Worm (Caenorhabditis elegans): ENCODE measurements around the gene cln-3.1.

The cln-3.1 gene

DNA sequence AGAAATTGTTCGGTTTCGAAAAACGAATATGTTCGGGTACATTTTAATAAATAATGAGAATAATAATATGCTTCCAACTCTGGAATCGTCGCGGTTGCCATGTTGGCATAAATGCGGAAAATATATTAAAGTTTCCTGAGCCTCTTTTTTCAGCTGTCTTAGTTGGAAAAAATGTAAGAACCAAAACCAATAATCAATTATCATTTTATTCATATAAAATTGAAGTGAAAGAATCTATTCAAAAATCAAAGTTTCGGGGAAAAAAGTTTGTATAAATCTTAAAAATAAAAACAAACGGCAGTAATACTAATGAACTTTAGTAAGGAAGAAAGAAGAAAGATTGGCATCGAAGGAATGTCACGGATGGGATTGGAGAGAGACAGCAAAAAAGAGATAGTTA is 39.4 kb upstream of the cln-3.1 start, which contains the start of gene srh-45:
srh-45 (minus strand) TSS at position 101 of the 400 bp plus-strand sequence.
- TF ChIP-seq elt-1 (tag; optimal IDR thresholded peaks at IDR 0.05; ENCODE audit: borderline replicate concordance, insufficient read depth): no peak
- TF ChIP-seq ceh-83 (GFP tag; optimal IDR thresholded peaks at IDR 0.05): no peak
- TF ChIP-seq mep-1 (tag; optimal IDR thresholded peaks at IDR 0.05): no peak
- no peak for TF ChIP-seq nhr-28 (tag; optimal IDR thresholded peaks at IDR 0.05)
- TF ChIP-seq ztf-11 (tag; optimal IDR thresholded peaks at IDR 0.05): no peak

DNA sequence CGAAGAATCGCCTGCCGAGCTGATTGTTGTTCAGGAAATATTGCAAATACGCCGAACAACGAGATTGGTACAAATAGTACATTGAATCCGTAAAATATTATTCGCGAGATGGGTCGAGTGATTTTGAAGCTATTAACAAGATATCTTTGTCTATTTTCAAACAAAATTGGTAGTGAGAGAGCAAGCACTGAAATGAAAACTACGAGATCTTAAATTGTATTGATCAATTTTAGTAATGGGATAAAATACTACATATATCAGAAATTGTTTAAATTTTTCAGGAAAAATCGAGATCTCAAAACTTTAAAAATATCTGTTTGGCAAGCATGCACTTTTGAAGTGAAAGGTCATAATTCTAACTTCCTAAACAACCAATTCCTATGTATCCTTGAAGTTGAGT is 38.7 kb upstream of the cln-3.1 start:
- TF ChIP-seq zip-8 (tag; optimal IDR thresholded peaks at IDR 0.05) (no peak), snpc-4 (tag; optimal IDR thresholded peaks at IDR 0.05) (no peak), ztf-11 (tag; optimal IDR thresholded peaks at IDR 0.05) (no peak), ceh-83 (GFP tag; optimal IDR thresholded peaks at IDR 0.05) (no peak), hlh-1 (tag; optimal IDR thresholded peaks at IDR 0.05) (no peak), lin-13 (tag; optimal IDR thresholded peaks at IDR 0.05) (no peak), sem-2 (GFP tag; optimal IDR thresholded peaks at IDR 0.05) (no peak), ceh-39 (tag; optimal IDR thresholded peaks at IDR 0.05) (no peak), mep-1 (tag; optimal IDR thresholded peaks at IDR 0.05) (no peak), elt-1 (tag; optimal IDR thresholded peaks at IDR 0.05; ENCODE audit: borderline replicate concordance, insufficient read depth) (no peak), cnd-1 (tag; optimal IDR thresholded peaks at IDR 0.05) (no peak), nhr-2 (tag; optimal IDR thresholded peaks at IDR 0.05) (no peak), pha-4 (tag; optimal IDR thresholded peaks at IDR 0.05) (no peak), lsy-2 (tag; optimal IDR thresholded peaks at IDR 0.05) (no peak)

DNA sequence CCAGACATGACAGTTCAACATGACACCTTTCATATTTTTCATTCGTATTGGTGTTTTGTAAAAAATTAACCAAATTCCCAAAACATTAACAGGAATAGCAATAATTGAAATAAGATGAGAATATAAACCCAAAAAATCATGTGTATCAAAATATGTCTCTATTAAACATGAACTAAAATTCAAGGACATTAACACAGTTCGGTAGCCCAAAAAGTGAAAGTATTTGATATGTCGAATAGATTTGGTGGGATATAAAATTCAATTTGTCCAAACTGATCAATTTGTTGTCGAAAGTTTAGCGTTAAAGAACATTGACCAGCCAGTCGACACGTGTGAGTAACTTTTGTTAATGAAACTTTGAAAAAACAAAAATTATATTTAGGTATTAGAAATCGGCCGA is 37.2 kb upstream of the cln-3.1 start, which contains the start of gene srh-46:
srh-46 (minus strand) TSS at position 189 of the 400 bp plus-strand sequence.
- no peak for TF ChIP-seq unc-62 (GFP tag; optimal IDR thresholded peaks at IDR 0.05)
- TF ChIP-seq M03D4.4 (tag; optimal IDR thresholded peaks at IDR 0.05): no peak
- TF ChIP-seq pha-4 (tag; optimal IDR thresholded peaks at IDR 0.05): no peak
- TF ChIP-seq zip-8 (tag; optimal IDR thresholded peaks at IDR 0.05): no peak
- no peak for TF ChIP-seq ceh-39 (tag; optimal IDR thresholded peaks at IDR 0.05)
- TF ChIP-seq sptf-1 (tag; optimal IDR thresholded peaks at IDR 0.05): no peak

DNA sequence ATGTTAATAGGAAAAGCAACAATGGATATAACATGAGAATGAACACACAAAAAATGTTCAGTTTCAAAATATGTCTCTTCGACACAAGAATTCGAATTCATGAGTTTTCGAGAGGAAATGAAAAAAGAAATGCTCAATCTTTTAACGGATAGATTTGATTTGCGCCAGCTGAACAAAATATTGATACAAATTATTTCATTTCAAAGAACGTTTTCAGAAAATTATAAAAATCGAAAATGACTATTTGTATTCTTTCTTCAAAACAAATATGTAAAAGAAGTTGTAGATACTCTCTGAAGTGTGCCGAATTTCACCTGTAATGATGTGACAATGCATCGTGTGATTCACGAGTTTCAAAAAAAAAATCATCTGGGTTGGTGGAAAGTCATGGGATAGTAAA is 35.1 kb upstream of the cln-3.1 start, which contains the start of gene srh-47:
srh-47 (minus strand) TSS at position 101 of the 400 bp plus-strand sequence.
- TF ChIP-seq snpc-4 (tag; optimal IDR thresholded peaks at IDR 0.05) (no peak), pha-4 (tag; optimal IDR thresholded peaks at IDR 0.05) (no peak)

DNA sequence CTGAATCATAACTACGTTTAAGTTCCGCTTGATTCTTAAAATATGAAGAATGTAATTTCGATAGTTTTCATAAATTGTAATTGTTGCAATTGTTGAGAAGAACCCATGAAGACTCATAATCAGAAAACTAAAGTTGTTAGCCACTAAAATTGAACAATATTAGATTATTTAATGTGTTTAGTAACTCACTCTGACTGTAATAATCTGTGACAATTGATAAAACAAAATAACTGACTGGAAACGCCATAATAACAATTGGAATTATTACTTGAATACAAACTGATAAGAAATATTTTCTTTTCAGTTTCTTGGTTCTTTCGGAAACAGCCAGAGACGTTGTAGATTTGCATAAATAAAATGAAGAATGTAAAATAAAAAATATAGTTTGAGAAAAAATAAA is 34.0 kb upstream of the cln-3.1 start:
- TF ChIP-seq flh-1 (GFP tag; optimal IDR thresholded peaks at IDR 0.05) (no peak), elt-1 (tag; optimal IDR thresholded peaks at IDR 0.05; ENCODE audit: borderline replicate concordance, insufficient read depth) (no peak), ceh-39 (tag; optimal IDR thresholded peaks at IDR 0.05) (no peak), ceh-83 (GFP tag; optimal IDR thresholded peaks at IDR 0.05) (no peak), ces-1 (GFP tag; optimal IDR thresholded peaks at IDR 0.05) (no peak), lin-13 (tag; optimal IDR thresholded peaks at IDR 0.05) (no peak), unc-62 (GFP tag; optimal IDR thresholded peaks at IDR 0.05) (no peak), ztf-11 (tag; optimal IDR thresholded peaks at IDR 0.05) (no peak), cnd-1 (tag; optimal IDR thresholded peaks at IDR 0.05) (no peak), unc-39 (tag; optimal IDR thresholded peaks at IDR 0.05) (no peak), blmp-1 (tag; optimal IDR thresholded peaks at IDR 0.05) (no peak), sptf-1 (tag; optimal IDR thresholded peaks at IDR 0.05) (no peak), zip-8 (tag; optimal IDR thresholded peaks at IDR 0.05) (no peak), mep-1 (tag; optimal IDR thresholded peaks at IDR 0.05) (no peak)

DNA sequence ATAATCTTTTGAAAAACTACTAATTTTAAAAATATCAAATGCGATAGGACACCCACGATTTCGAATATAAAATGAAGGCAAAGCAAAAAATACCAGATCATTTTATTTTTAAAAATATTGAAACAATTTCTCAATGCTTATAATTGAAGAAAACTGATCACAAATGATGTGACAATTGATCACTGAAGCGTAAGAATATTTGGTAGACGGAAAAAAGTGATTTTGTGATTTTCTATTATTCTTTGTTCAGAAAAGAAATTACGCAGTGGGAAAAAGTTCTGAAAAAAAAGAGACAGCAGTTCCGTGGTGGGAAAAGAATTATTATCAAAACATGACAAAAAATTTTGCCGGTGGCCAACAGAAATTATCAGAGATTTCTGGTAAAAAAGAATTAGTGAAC is 33.2 kb upstream of the cln-3.1 start, which contains the start of gene T03F7.5:
T03F7.5 (minus strand) TSS at position 101 of the 400 bp plus-strand sequence.
- TF ChIP-seq pha-4 (tag; optimal IDR thresholded peaks at IDR 0.05): no peak
- TF ChIP-seq tbx-8 (GFP tag; optimal IDR thresholded peaks at IDR 0.05): no peak
- TF ChIP-seq nhr-76 (tag; optimal IDR thresholded peaks at IDR 0.05): no peak
- TF ChIP-seq nhr-12 (tag; optimal IDR thresholded peaks at IDR 0.05): no peak
- no peak for TF ChIP-seq ceh-39 (tag; optimal IDR thresholded peaks at IDR 0.05)
- TF ChIP-seq sem-2 (GFP tag; optimal IDR thresholded peaks at IDR 0.05): no peak
- TF ChIP-seq sptf-1 (tag; optimal IDR thresholded peaks at IDR 0.05): no peak
- no peak for TF ChIP-seq ces-1 (GFP tag; optimal IDR thresholded peaks at IDR 0.05)
- no peak for TF ChIP-seq unc-62 (GFP tag; optimal IDR thresholded peaks at IDR 0.05)
- no peak for TF ChIP-seq blmp-1 (tag; optimal IDR thresholded peaks at IDR 0.05)
- no peak for TF ChIP-seq mep-1 (tag; optimal IDR thresholded peaks at IDR 0.05)
- TF ChIP-seq lin-13 (tag; optimal IDR thresholded peaks at IDR 0.05): no peak
- TF ChIP-seq snpc-4 (tag; optimal IDR thresholded peaks at IDR 0.05): no peak
- no peak for TF ChIP-seq mls-2 (tag; optimal IDR thresholded peaks at IDR 0.05)
- no peak for TF ChIP-seq nhr-28 (tag; optimal IDR thresholded peaks at IDR 0.05)
- TF ChIP-seq flh-1 (GFP tag; optimal IDR thresholded peaks at IDR 0.05): no peak
- no peak for TF ChIP-seq ham-2 (GFP tag; optimal IDR thresholded peaks at IDR 0.05)
- TF ChIP-seq unc-120 (tag; optimal IDR thresholded peaks at IDR 0.05; ENCODE audit: poor library complexity, severe bottlenecking): no peak
- no peak for TF ChIP-seq elt-1 (tag; optimal IDR thresholded peaks at IDR 0.05; ENCODE audit: borderline replicate concordance, insufficient read depth)
- TF ChIP-seq zip-8 (tag; optimal IDR thresholded peaks at IDR 0.05): no peak
